Worm (Caenorhabditis elegans): Measurements from ENCODE around the gene lyst-1.

- TF ChIP-seq unc-62 (GFP tag; optimal IDR thresholded peaks at IDR 0.05): no peak
- TF ChIP-seq nhr-11 (tag; optimal IDR thresholded peaks at IDR 0.05): no peak
- TF ChIP-seq unc-130 (tag; optimal IDR thresholded peaks at IDR 0.05): no peak
- no peak for TF ChIP-seq nhr-237 (tag; optimal IDR thresholded peaks at IDR 0.05)
- TF ChIP-seq tbx-2 (tag; optimal IDR thresholded peaks at IDR 0.05): no peak
- no peak for TF ChIP-seq ces-1 (GFP tag; optimal IDR thresholded peaks at IDR 0.05)
- TF ChIP-seq elt-2 (tag; optimal IDR thresholded peaks at IDR 0.05): no peak
- TF ChIP-seq jun-1 (tag; optimal IDR thresholded peaks at IDR 0.05): no peak
- no peak for TF ChIP-seq hlh-4 (tag; optimal IDR thresholded peaks at IDR 0.05)
- no peak for TF ChIP-seq lin-35 (GFP tag; optimal IDR thresholded peaks at IDR 0.05)
- no peak for TF ChIP-seq elt-3 (tag; optimal IDR thresholded peaks at IDR 0.05)
- TF ChIP-seq fos-1 (tag; optimal IDR thresholded peaks at IDR 0.05): no peak
- TF ChIP-seq sup-37 (GFP tag; optimal IDR thresholded peaks at IDR 0.05): no peak
Measured at ce11 chrX:12141051-12141450, at the start of gene lyst-1.
